Fruit fly (Drosophila melanogaster): ENCODE data around the gene CG9130.

DNA sequence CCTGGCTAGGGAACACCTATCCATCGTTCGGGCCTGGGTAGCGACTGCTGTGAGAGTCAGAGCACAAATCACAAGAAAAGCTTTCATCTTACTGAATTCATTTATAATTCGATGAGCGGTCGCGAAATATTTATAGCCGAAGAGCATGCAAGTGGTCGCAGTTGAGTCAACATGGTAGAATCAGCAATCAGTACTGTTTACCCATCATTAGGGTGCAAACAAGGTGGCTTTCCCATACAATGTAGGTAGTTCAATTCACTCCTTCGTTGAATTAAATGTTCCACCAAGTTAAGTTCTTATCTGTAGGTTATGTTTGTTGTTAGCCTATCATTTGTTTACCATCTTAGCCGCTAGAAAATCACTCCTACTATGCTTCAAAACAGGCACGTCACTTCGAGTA, 33.2 kb upstream of the CG9130 start, which contains the start of gene LysP:
- TF ChIP-seq pan (optimal IDR thresholded peaks at IDR 0.05) (no peak), psq (optimal IDR thresholded peaks at IDR 0.05) (no peak), CG8478 (optimal IDR thresholded peaks at IDR 0.05) (no peak)
